Fruit fly (Drosophila melanogaster) whole organism, embryonic: Measurements from ENCODE around the gene RpS17.

Source experiments
- Ada2b ChIP-seq: fragments of 200-800 bp; sonication (Bioruptor generic); IDR thresholded peaks from 2 replicates; pipeline ENCODE4 v1.3.6; 2022; ENCODE audit warnings: missing biosample characterization, missing genetic modification characterization
- Aef1 ChIP-seq: fragments of 200-800 bp; sonication (Bioruptor generic); IDR thresholded peaks from 3 replicates; pipeline ENCODE4 v1.3.6; 2022; ENCODE audit warnings: missing biosample characterization, missing genetic modification characterization
- Atf3 ChIP-seq: fragments of 200-800 bp; sonication (Bioruptor generic); optimal IDR thresholded peaks from 3 replicates; lab custom pipeline; 2016; ENCODE audit warnings: missing biosample characterization, missing genetic modification characterization
- Bgb ChIP-seq: fragments of 200-800 bp; sonication (Bioruptor generic); IDR thresholded peaks from 2 replicates; pipeline ENCODE4 v1.3.6; 2022; ENCODE audit warnings: missing biosample characterization, missing genetic modification characterization; ENCODE audit not compliant: partially characterized antibody
- Bteb2 ChIP-seq: fragments of 200-800 bp; sonication (Bioruptor generic); optimal IDR thresholded peaks from 2 replicates; lab custom pipeline; 2016; ENCODE audit warnings: missing biosample characterization, missing genetic modification characterization
- CG10321 ChIP-seq: fragments of 200-800 bp; sonication (Bioruptor generic); IDR thresholded peaks from 2 replicates; pipeline ENCODE4 v1.3.6; 2022; ENCODE audit warnings: missing biosample characterization, missing genetic modification characterization
- CG10366 ChIP-seq: fragments of 200-800 bp; sonication (Bioruptor generic); IDR thresholded peaks from 2 replicates; pipeline ENCODE4 v1.3.6; 2022; ENCODE audit warnings: missing biosample characterization, missing genetic modification characterization
- CG11456 ChIP-seq: fragments of 200-800 bp; sonication (Bioruptor generic); IDR thresholded peaks from 3 replicates; pipeline ENCODE4 v1.3.6; 2022; ENCODE audit warnings: missing biosample characterization, missing genetic modification characterization
- CG1233 ChIP-seq: fragments of 200-800 bp; sonication (Bioruptor generic); optimal IDR thresholded peaks from 4 replicates; lab custom pipeline; 2018; ENCODE audit warnings: missing biosample characterization, mild to moderate bottlenecking, missing genetic modification characterization
- CG14710 ChIP-seq: fragments of 200-800 bp; sonication (Bioruptor generic); optimal IDR thresholded peaks from 3 replicates; lab custom pipeline; 2019; ENCODE audit warnings: missing biosample characterization, mild to moderate bottlenecking, missing genetic modification characterization, moderate library complexity
- CG1832 ChIP-seq: fragments of 200-800 bp; sonication (Bioruptor generic); optimal IDR thresholded peaks from 2 replicates; lab custom pipeline; 2017; ENCODE audit warnings: missing biosample characterization, mild to moderate bottlenecking, missing genetic modification characterization, inconsistent platforms
- CG30403 ChIP-seq: fragments of 200-800 bp; sonication (Bioruptor generic); optimal IDR thresholded peaks from 3 replicates; lab custom pipeline; 2016; ENCODE audit warnings: missing biosample characterization, missing genetic modification characterization
- CG32767 ChIP-seq: fragments of 200-800 bp; sonication (Bioruptor generic); IDR thresholded peaks from 2 replicates; pipeline ENCODE4 v1.3.6; 2022; ENCODE audit warnings: missing biosample characterization, missing genetic modification characterization
- CG33213 ChIP-seq: fragments of 200-800 bp; sonication (Bioruptor generic); optimal IDR thresholded peaks from 3 replicates; lab custom pipeline; 2016; ENCODE audit warnings: missing biosample characterization, missing genetic modification characterization
- CG5245 ChIP-seq: fragments of 200-800 bp; sonication (Bioruptor generic); optimal IDR thresholded peaks from 3 replicates; lab custom pipeline; 2016; ENCODE audit warnings: missing biosample characterization, missing genetic modification characterization
- CG7839 ChIP-seq: fragments of 200-800 bp; sonication (Bioruptor generic); optimal IDR thresholded peaks from 3 replicates; lab custom pipeline; 2018; ENCODE audit warnings: missing biosample characterization, mild to moderate bottlenecking, missing genetic modification characterization, moderate library complexity
- CG8089 ChIP-seq: fragments of 200-800 bp; sonication (Bioruptor generic); optimal IDR thresholded peaks from 3 replicates; lab custom pipeline; 2016; ENCODE audit warnings: missing biosample characterization, missing genetic modification characterization
- CoRest ChIP-seq: fragments of 200-800 bp; sonication (Bioruptor generic); optimal IDR thresholded peaks from 3 replicates; lab custom pipeline; 2018; ENCODE audit warnings: missing biosample characterization, mild to moderate bottlenecking, missing genetic modification characterization, moderate library complexity
- Dbx ChIP-seq: fragments of 200-800 bp; sonication (Bioruptor generic); IDR thresholded peaks from 3 replicates; pipeline ENCODE4 v1.3.6; 2022; ENCODE audit warnings: missing biosample characterization, missing genetic modification characterization
- Drgx ChIP-seq: fragments of 200-800 bp; sonication (Bioruptor generic); IDR thresholded peaks from 2 replicates; pipeline ENCODE4 v1.3.6; 2022; ENCODE audit warnings: missing biosample characterization, missing genetic modification characterization
- E2f1 ChIP-seq: fragments of 200-800 bp; sonication (Bioruptor generic); IDR thresholded peaks from 2 replicates; pipeline ENCODE4 v1.3.6; 2022; ENCODE audit warnings: missing biosample characterization, missing genetic modification characterization
- Ets97D ChIP-seq: fragments of 200-800 bp; sonication (Bioruptor generic); optimal IDR thresholded peaks from 3 replicates; lab custom pipeline; 2016; ENCODE audit warnings: missing biosample characterization, missing genetic modification characterization
- HLH4C ChIP-seq: fragments of 200-800 bp; sonication (Bioruptor generic); IDR thresholded peaks from 3 replicates; pipeline ENCODE4 v1.3.6; 2022; ENCODE audit warnings: missing biosample characterization, missing genetic modification characterization; ENCODE audit not compliant: partially characterized antibody
- HLHmδ ChIP-seq: fragments of 200-800 bp; sonication (Bioruptor generic); optimal IDR thresholded peaks from 2 replicates; lab custom pipeline; 2018; ENCODE audit warnings: missing biosample characterization, mild to moderate bottlenecking, missing genetic modification characterization, moderate library complexity
- Hmr ChIP-seq: fragments of 200-800 bp; sonication (Bioruptor generic); optimal IDR thresholded peaks from 3 replicates; lab custom pipeline; 2017; ENCODE audit warnings: mild to moderate bottlenecking, missing biosample characterization, missing genetic modification reagents, missing genetic modification characterization
- Hr3 ChIP-seq: fragments of 200-800 bp; sonication (Bioruptor generic); optimal IDR thresholded peaks from 3 replicates; lab custom pipeline; 2016; ENCODE audit warnings: missing biosample characterization, missing genetic modification characterization
- Hr51 ChIP-seq, 2 experiments: fragments of 200-800 bp; sonication (Bioruptor generic); optimal IDR thresholded peaks; 2 replicates in 1 of 2; 3 replicates in 1 of 2; lab custom pipeline; 2016 to 2018; ENCODE audit warnings: missing biosample characterization in 2 of 2, missing genetic modification characterization in 2 of 2, mild to moderate bottlenecking in 1 of 2, moderate library complexity in 1 of 2
- Mad ChIP-seq: fragments of 200-800 bp; sonication (Bioruptor generic); optimal IDR thresholded peaks from 2 replicates; lab custom pipeline; 2016; ENCODE audit warnings: missing biosample characterization, missing genetic modification characterization
- Meics ChIP-seq: fragments of 200-800 bp; sonication (Bioruptor generic); optimal IDR thresholded peaks from 2 replicates; lab custom pipeline; 2017; ENCODE audit warnings: missing biosample characterization, mild to moderate bottlenecking, missing genetic modification characterization
- NFAT ChIP-seq: fragments of 200-800 bp; sonication (Bioruptor generic); IDR thresholded peaks from 2 replicates; pipeline ENCODE4 v1.3.6; 2022; ENCODE audit warnings: missing biosample characterization, missing genetic modification characterization
- Neu2 ChIP-seq: fragments of 200-800 bp; sonication (Bioruptor generic); optimal IDR thresholded peaks from 3 replicates; lab custom pipeline; 2016; ENCODE audit warnings: missing biosample characterization, missing genetic modification characterization, borderline replicate concordance
- Optix ChIP-seq: fragments of 200-800 bp; sonication (Bioruptor generic); IDR thresholded peaks from 3 replicates; pipeline ENCODE4 v1.3.6; 2022; ENCODE audit warnings: missing biosample characterization, missing genetic modification characterization
- Side ChIP-seq: fragments of 200-800 bp; sonication (Bioruptor generic); optimal IDR thresholded peaks from 2 replicates; lab custom pipeline; 2016; ENCODE audit warnings: missing biosample characterization, missing genetic modification characterization
- Sin3A ChIP-seq: fragments of >200 bp; optimal IDR thresholded peaks from 2 replicates; lab custom pipeline; 2018
- Tbp ChIP-seq: fragments of >200 bp; optimal IDR thresholded peaks from 2 replicates; lab custom pipeline; 2018; ENCODE audit warnings: missing biosample characterization, missing genetic modification characterization
- Xrp1 ChIP-seq: fragments of 200-800 bp; sonication (Bioruptor generic); IDR thresholded peaks from 2 replicates; pipeline ENCODE4 v1.3.6; 2022; ENCODE audit warnings: missing biosample characterization, missing genetic modification characterization
- ato ChIP-seq: fragments of 200-800 bp; sonication (Bioruptor generic); IDR thresholded peaks from 2 replicates; pipeline ENCODE4 v1.3.6; 2022; ENCODE audit warnings: missing biosample characterization, missing genetic modification characterization; ENCODE audit not compliant: partially characterized antibody
- cwo ChIP-seq: fragments of 200-800 bp; sonication (Bioruptor generic); optimal IDR thresholded peaks from 3 replicates; lab custom pipeline; 2017; ENCODE audit warnings: missing biosample characterization, missing genetic modification characterization, mild to moderate bottlenecking, moderate library complexity, missing genetic modification reagents
- gem ChIP-seq: fragments of 200-800 bp; sonication (Bioruptor generic); optimal IDR thresholded peaks from 2 replicates; lab custom pipeline; 2019; ENCODE audit warnings: missing biosample characterization, mild to moderate bottlenecking, missing genetic modification characterization, moderate library complexity
- gro ChIP-seq: fragments of 200-800 bp; sonication (Bioruptor generic); optimal IDR thresholded peaks from 2 replicates; lab custom pipeline; 2016; ENCODE audit warnings: missing biosample characterization, missing genetic modification characterization
- kni ChIP-seq: fragments of 200-800 bp; sonication (Bioruptor generic); optimal IDR thresholded peaks from 3 replicates; lab custom pipeline; 2017; ENCODE audit warnings: mild to moderate bottlenecking, missing biosample characterization, missing genetic modification reagents, missing genetic modification characterization
- luna ChIP-seq: fragments of 200-800 bp; sonication (Bioruptor generic); optimal IDR thresholded peaks from 2 replicates; lab custom pipeline; 2016; ENCODE audit warnings: missing biosample characterization, missing genetic modification characterization
- nmo ChIP-seq: fragments of 200-800 bp; sonication (Bioruptor generic); optimal IDR thresholded peaks from 2 replicates; lab custom pipeline; 2018; ENCODE audit warnings: missing biosample characterization, mild to moderate bottlenecking, missing genetic modification characterization, moderate library complexity
- phol ChIP-seq: fragments of 200-800 bp; sonication (Bioruptor generic); optimal IDR thresholded peaks from 3 replicates; lab custom pipeline; 2018; ENCODE audit warnings: missing biosample characterization, mild to moderate bottlenecking, missing genetic modification characterization, moderate library complexity
- sens-2 ChIP-seq: fragments of 200-800 bp; sonication (Bioruptor generic); IDR thresholded peaks from 2 replicates; pipeline ENCODE4 v1.3.6; 2022; ENCODE audit warnings: missing biosample characterization, missing genetic modification characterization
- slp2 ChIP-seq: fragments of 200-800 bp; sonication (Bioruptor generic); optimal IDR thresholded peaks from 2 replicates; lab custom pipeline; 2016; ENCODE audit warnings: missing biosample characterization, missing genetic modification characterization
- ttk ChIP-seq: fragments of 200-800 bp; sonication (Bioruptor generic); IDR thresholded peaks from 2 replicates; pipeline ENCODE4 v2.1.2; 2022; ENCODE audit warnings: missing biosample characterization, missing genetic modification characterization
- tup ChIP-seq: fragments of 200-800 bp; sonication (Bioruptor generic); optimal IDR thresholded peaks from 2 replicates; lab custom pipeline; 2016; ENCODE audit warnings: missing biosample characterization, mild to moderate bottlenecking, missing genetic modification characterization, moderate library complexity
- vnd ChIP-seq: fragments of 200-800 bp; sonication (Bioruptor generic); IDR thresholded peaks from 3 replicates; pipeline ENCODE4 v1.3.6; 2022; ENCODE audit warnings: missing biosample characterization, missing genetic modification characterization; ENCODE audit not compliant: partially characterized antibody
- zen ChIP-seq: fragments of 200-800 bp; sonication (Bioruptor generic); optimal IDR thresholded peaks from 3 replicates; lab custom pipeline; 2018; ENCODE audit warnings: missing biosample characterization, mild to moderate bottlenecking, missing genetic modification characterization, moderate library complexity

The RpS17 gene

DNA sequence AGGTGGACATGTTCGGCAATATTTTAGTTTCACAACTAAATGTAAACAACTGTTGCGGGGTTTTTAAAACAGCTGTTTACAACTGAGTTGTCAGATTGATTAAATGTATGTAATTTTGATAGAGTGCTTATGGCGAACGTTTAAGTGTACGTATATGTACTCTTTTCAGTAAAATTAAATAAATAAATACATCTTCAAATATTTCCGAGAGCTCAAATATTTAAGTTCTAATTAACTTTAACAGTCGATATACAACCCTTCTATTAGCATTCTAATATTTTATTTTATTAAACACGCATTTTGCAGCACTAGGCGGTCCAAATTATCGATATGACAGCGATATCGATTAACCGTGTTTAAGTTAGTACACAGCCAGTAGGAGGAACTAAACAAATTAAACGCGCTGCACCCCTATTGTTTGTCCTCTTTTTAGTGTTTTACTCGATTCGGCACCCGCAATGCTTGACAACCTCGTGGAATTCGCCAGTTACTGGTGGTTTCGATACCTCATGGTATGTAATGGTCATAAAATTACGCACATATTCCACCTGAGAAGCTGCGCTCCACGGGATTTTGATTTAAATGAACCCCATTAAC lies 22.0 kb upstream of the RpS17 start, which contains the start of the genes CG3448 and ghi (continued):
- TF ChIP-seq Atf3 (GFP tag; lab: Kevin White, UChicago), result no peak
- TF ChIP-seq Ets97D, result peak; percentile 63
- TF ChIP-seq Hr3 (GFP tag; lab: Kevin White, UChicago), result peak; percentile 32
- TF ChIP-seq ato (GFP tag; lab: Robert Waterston, UW), result no peak
- TF ChIP-seq CG5245, result peak; percentile 36
- TF ChIP-seq CG1233, result peak; percentile 69
- TF ChIP-seq slp2 (GFP tag; lab: Kevin White, UChicago), result no peak
- no peak for TF ChIP-seq CG10321 (GFP tag; lab: Robert Waterston, UW)
- TF ChIP-seq Mad (GFP tag; lab: Kevin White, UChicago), result peak; percentile 37
- TF ChIP-seq cwo (GFP tag; lab: Kevin White, UChicago), result peak; percentile 41
- TF ChIP-seq Hmr (GFP tag; lab: Kevin White, UChicago), result peak; percentile 70
- no peak for TF ChIP-seq Bteb2 (GFP tag; lab: Kevin White, UChicago)
- TF ChIP-seq HLH4C, result peak; percentile 84
- TF ChIP-seq Sin3A, result no peak
- no peak for TF ChIP-seq HLHmδ (GFP tag; lab: Kevin White, UChicago)
- TF ChIP-seq Dbx, result peak; percentile 78
- TF ChIP-seq CoRest (tag; lab: Kevin White, UChicago), result peak; percentile 54
- TF ChIP-seq CG32767 (GFP tag; lab: Robert Waterston, UW), result no peak
- peak; percentile 75 for TF ChIP-seq Bgb (GFP tag; lab: Robert Waterston, UW)
- TF ChIP-seq Neu2, result no peak
- peak; percentile 69 for TF ChIP-seq CG7839
- TF ChIP-seq CG11456 (GFP tag; lab: Robert Waterston, UW), result peak; percentile 58; the same call in 1 of the 3 replicates
- TF ChIP-seq Tbp (GFP tag; lab: Kevin White, UChicago), result no peak
- TF ChIP-seq CG10366 (GFP tag; lab: Robert Waterston, UW), result no peak
- peak; percentile 76 for TF ChIP-seq CG30403 (GFP tag; lab: Kevin White, UChicago)
- TF ChIP-seq CG8089 (GFP tag; lab: Kevin White, UChicago), result no peak
- TF ChIP-seq Optix (GFP tag; lab: Robert Waterston, UW), result no peak
- TF ChIP-seq Side (GFP tag; lab: Kevin White, UChicago), result peak; percentile 26
- no peak for TF ChIP-seq CG1832 (GFP tag; lab: Kevin White, UChicago)
- TF ChIP-seq nmo (GFP tag; lab: Kevin White, UChicago), result peak; percentile 55
- TF ChIP-seq vnd (GFP tag; lab: Robert Waterston, UW), result peak; percentile 54
- peak; percentile 52 for TF ChIP-seq Meics (GFP tag; lab: Kevin White, UChicago)
- peak in 1 of 2 experiments; percentile 47 for TF ChIP-seq Hr51 (GFP tag; optimal IDR thresholded peaks at IDR 0.05; lab: Kevin White, UChicago)
- peak; percentile 15; the same call in 1 of the 2 replicates for TF ChIP-seq E2f1 (GFP tag; lab: Robert Waterston, UW)
- TF ChIP-seq gro (GFP tag; lab: Kevin White, UChicago), result peak; percentile 41
- peak; percentile 42; the same call in 1 of the 2 replicates for TF ChIP-seq ttk (GFP tag; lab: Robert Waterston, UW)
- TF ChIP-seq luna (GFP tag; lab: Kevin White, UChicago), result no peak
- TF ChIP-seq zen, result peak; percentile 73
- TF ChIP-seq CG33213, result peak; percentile 6
- TF ChIP-seq Xrp1 (GFP tag; lab: Robert Waterston, UW), result peak; percentile 76
- peak; percentile 58 for TF ChIP-seq Aef1 (GFP tag; lab: Robert Waterston, UW)
- peak; percentile 71 for TF ChIP-seq gem (tag; lab: Kevin White, UChicago)
- peak; percentile 59; the same call in 1 of the 2 replicates for TF ChIP-seq NFAT
- peak; percentile 86 for TF ChIP-seq CG14710 (tag; lab: Kevin White, UChicago)
- no peak for TF ChIP-seq tup (GFP tag; lab: Kevin White, UChicago)
- TF ChIP-seq sens-2 (GFP tag; lab: Robert Waterston, UW), result no peak
- TF ChIP-seq Ada2b, result peak; percentile 54; the same call in 1 of the 2 replicates
- TF ChIP-seq kni (GFP tag; lab: Kevin White, UChicago), result peak; percentile 75
- TF ChIP-seq Drgx (GFP tag; lab: Robert Waterston, UW), result peak; percentile 42
- peak; percentile 87 for TF ChIP-seq phol (tag; lab: Kevin White, UChicago)
